Worm (Caenorhabditis elegans) whole organism, early embryonic: Measurements from ENCODE around the gene ncx-3.

Source experiments
- B0310.2 ChIP-seq: sonication (generic microtip); optimal IDR thresholded peaks from 2 replicates; lab custom pipeline; 2016; ENCODE audit warnings: mild to moderate bottlenecking, missing genetic modification characterization, missing compliant biosample characterization
- F13C5.2 ChIP-seq: sonication (generic microtip); optimal IDR thresholded peaks from 2 replicates; lab custom pipeline; 2017; ENCODE audit warnings: mild to moderate bottlenecking, missing genetic modification characterization, inconsistent platforms, missing compliant biosample characterization
- aly-1 ChIP-seq: sonication (generic microtip); optimal IDR thresholded peaks from 2 replicates; lab custom pipeline; 2016; ENCODE audit warnings: missing genetic modification characterization, missing compliant biosample characterization
- ama-1 ChIP-seq: fragments of 150-350 bp; optimal IDR thresholded peaks from 2 replicates; lab custom pipeline; 2014
- ceh-13 ChIP-seq: fragments of 200-800 bp; sonication (Bioruptor generic); optimal IDR thresholded peaks from 2 replicates; lab custom pipeline; 2018; ENCODE audit warnings: mild to moderate bottlenecking, missing genetic modification characterization, missing compliant biosample characterization
- ceh-36 ChIP-seq: sonication (generic microtip); optimal IDR thresholded peaks from 2 replicates; lab custom pipeline; 2016; ENCODE audit warnings: missing genetic modification characterization, inconsistent platforms, missing compliant biosample characterization
- ets-7 ChIP-seq: sonication (generic microtip); optimal IDR thresholded peaks from 2 replicates; lab custom pipeline; 2016; ENCODE audit warnings: missing genotype, missing genetic modification characterization, missing compliant biosample characterization
- flt-1 ChIP-seq: fragments of 200-800 bp; sonication (Bioruptor generic); IDR thresholded peaks from 2 replicates; pipeline ENCODE4 v1.3.6; 2022; ENCODE audit warnings: missing genetic modification characterization, missing compliant biosample characterization
- hmbx-1 ChIP-seq: sonication (generic microtip); optimal IDR thresholded peaks from 2 replicates; lab custom pipeline; 2016; ENCODE audit warnings: mild to moderate bottlenecking, missing genetic modification characterization, missing compliant biosample characterization
- hmg-4 ChIP-seq: fragments of 200-800 bp; sonication (Bioruptor generic); optimal IDR thresholded peaks from 2 replicates; lab custom pipeline; 2018; ENCODE audit warnings: mild to moderate bottlenecking, missing genetic modification characterization, missing compliant biosample characterization
- hnd-1 ChIP-seq: sonication (generic microtip); optimal IDR thresholded peaks from 2 replicates; lab custom pipeline; 2016; ENCODE audit warnings: missing genetic modification characterization, missing compliant biosample characterization
- pes-1 ChIP-seq: fragments of 200-800 bp; sonication (Bioruptor generic); IDR thresholded peaks from 2 replicates; pipeline ENCODE4 v1.3.6; 2022; ENCODE audit warnings: missing genetic modification reagents, missing genetic modification characterization, missing compliant biosample characterization
- scrt-1 ChIP-seq: fragments of 200-800 bp; sonication (Bioruptor generic); IDR thresholded peaks from 2 replicates; pipeline ENCODE4 v1.3.6; 2022; ENCODE audit warnings: missing genetic modification characterization, missing compliant biosample characterization
- sea-1 ChIP-seq: fragments of 200-800 bp; sonication (Bioruptor generic); conservative IDR thresholded peaks from 2 replicates; pipeline ENCODE4 v1.3.6; 2022; ENCODE audit warnings: missing genetic modification characterization, missing compliant biosample characterization
- tbx-11 ChIP-seq: fragments of 200-800 bp; sonication (Bioruptor generic); IDR thresholded peaks from 2 replicates; pipeline ENCODE4 v1.3.6; 2022; ENCODE audit warnings: missing genetic modification characterization, missing compliant biosample characterization
- tbx-37 ChIP-seq: fragments of 200-800 bp; sonication (Bioruptor generic); conservative IDR thresholded peaks from 2 replicates; pipeline ENCODE4 v1.3.6; 2022; ENCODE audit warnings: missing genetic modification reagents, missing genetic modification characterization, missing compliant biosample characterization
- tra-4 ChIP-seq: sonication (generic microtip); optimal IDR thresholded peaks from 2 replicates; lab custom pipeline; 2017; ENCODE audit warnings: missing genetic modification characterization, missing compliant biosample characterization

ncx-3 gene

ce11 chrIV:10765053-10765452 is 48.6 kb downstream of the ncx-3 start, which contains the start of gene T25B9.12:
Gene T25B9.12 (plus strand): TSS chrIV:10765353.
- no peak for TF ChIP-seq B0310.2 (tag; lab: Kevin White, UChicago)
- no peak for TF ChIP-seq hnd-1
- TF ChIP-seq hmbx-1 (tag; lab: Kevin White, UChicago), result no peak
- TF ChIP-seq tbx-37 (GFP tag; lab: Robert Waterston, UW), result no peak
- no peak for TF ChIP-seq ets-7 (tag; lab: Kevin White, UChicago)
- no peak for TF ChIP-seq pes-1 (GFP tag; lab: Robert Waterston, UW)
- TF ChIP-seq aly-1 (tag; lab: Kevin White, UChicago), result no peak
- no peak for TF ChIP-seq ceh-13
- no peak for TF ChIP-seq tbx-11 (GFP tag; lab: Robert Waterston, UW)
- no peak for TF ChIP-seq hmg-4 (GFP tag; lab: Kevin White, UChicago)
- no peak for TF ChIP-seq flt-1 (GFP tag; lab: Robert Waterston, UW)
- TF ChIP-seq scrt-1 (GFP tag; lab: Robert Waterston, UW), result no peak
- no peak for TF ChIP-seq ceh-36
- TF ChIP-seq F13C5.2 (tag; lab: Kevin White, UChicago), result no peak
- no peak for TF ChIP-seq sea-1

- TF ChIP-seq F13C5.2 (tag; lab: Kevin White, UChicago) (no peak), scrt-1 (GFP tag; lab: Robert Waterston, UW) (no peak), tra-4 (no peak), ama-1 (lab: Kevin White, UChicago) (no peak), hnd-1 (no peak), hmg-4 (GFP tag; lab: Kevin White, UChicago) (no peak), hmbx-1 (tag; lab: Kevin White, UChicago) (no peak), aly-1 (tag; lab: Kevin White, UChicago) (no peak), flt-1 (GFP tag; lab: Robert Waterston, UW) (no peak), B0310.2 (tag; lab: Kevin White, UChicago) (no peak), tbx-11 (GFP tag; lab: Robert Waterston, UW) (no peak), sea-1 (no peak), tbx-37 (GFP tag; lab: Robert Waterston, UW) (no peak), ceh-36 (no peak), ceh-13 (no peak), pes-1 (GFP tag; lab: Robert Waterston, UW) (no peak)
Measured at ce11 chrIV:10766071-10766470, 49.6 kb downstream of the ncx-3 start.

- TF ChIP-seq ceh-13 (no peak), pes-1 (GFP tag; lab: Robert Waterston, UW) (no peak), ama-1 (lab: Kevin White, UChicago) (no peak), ets-7 (tag; lab: Kevin White, UChicago) (no peak), tbx-11 (GFP tag; lab: Robert Waterston, UW) (no peak), hnd-1 (no peak), F13C5.2 (tag; lab: Kevin White, UChicago) (no peak), sea-1 (no peak), scrt-1 (GFP tag; lab: Robert Waterston, UW) (no peak), hmbx-1 (tag; lab: Kevin White, UChicago) (no peak)
Measured at ce11 chrIV:10768146-10768636, 51.7 kb downstream of the ncx-3 start, which contains the start of gene T25B9.8. Gene T25B9.8 (minus strand): TSS chrIV:10768196.

- TF ChIP-seq F13C5.2 (tag; lab: Kevin White, UChicago), result no peak
- TF ChIP-seq B0310.2 (tag; lab: Kevin White, UChicago), result no peak
- no peak for TF ChIP-seq ama-1 (lab: Kevin White, UChicago)
- no peak for TF ChIP-seq ceh-36
- no peak for TF ChIP-seq pes-1 (GFP tag; lab: Robert Waterston, UW)
- no peak for TF ChIP-seq hmg-4 (GFP tag; lab: Kevin White, UChicago)
- no peak for TF ChIP-seq ets-7 (tag; lab: Kevin White, UChicago)
- TF ChIP-seq scrt-1 (GFP tag; lab: Robert Waterston, UW), result no peak
- TF ChIP-seq tbx-11 (GFP tag; lab: Robert Waterston, UW), result no peak
- TF ChIP-seq aly-1 (tag; lab: Kevin White, UChicago), result no peak
- TF ChIP-seq tra-4, result no peak
Measured at ce11 chrIV:10769353-10769752, 52.9 kb downstream of the ncx-3 start, which contains the start of gene T25B9.9. Gene T25B9.9 (plus strand): TSS chrIV:10769653.

- no peak for TF ChIP-seq ets-7 (tag; lab: Kevin White, UChicago)
- no peak for TF ChIP-seq tbx-11 (GFP tag; lab: Robert Waterston, UW)
Measured at ce11 chrIV:10771296-10771695, 54.8 kb downstream of the ncx-3 start.
